Fruit fly (Drosophila melanogaster) whole organism, embryonic: Measurements from ENCODE around the gene CG43610.

Experiments used
- Aef1 ChIP-seq: fragments of 200-800 bp; sonication (Bioruptor generic); IDR thresholded peaks from 3 replicates; pipeline ENCODE4 v1.3.6; 2022; ENCODE audit warnings: missing biosample characterization, missing genetic modification characterization
- Asciz ChIP-seq: fragments of 200-800 bp; sonication (Bioruptor generic); optimal IDR thresholded peaks from 2 replicates; lab custom pipeline; 2017; ENCODE audit warnings: missing biosample characterization, mild to moderate bottlenecking, missing genetic modification characterization, missing genetic modification reagents
- Atf3 ChIP-seq: fragments of 200-800 bp; sonication (Bioruptor generic); optimal IDR thresholded peaks from 3 replicates; lab custom pipeline; 2016; ENCODE audit warnings: missing biosample characterization, missing genetic modification characterization
- CG11247 ChIP-seq: fragments of 200-800 bp; sonication (Bioruptor generic); IDR thresholded peaks from 2 replicates; pipeline ENCODE4 v1.3.6; 2022; ENCODE audit warnings: missing biosample characterization, missing genetic modification characterization
- CG11456 ChIP-seq: fragments of 200-800 bp; sonication (Bioruptor generic); IDR thresholded peaks from 3 replicates; pipeline ENCODE4 v1.3.6; 2022; ENCODE audit warnings: missing biosample characterization, missing genetic modification characterization
- CG13775 ChIP-seq: fragments of 200-800 bp; sonication (Bioruptor generic); optimal IDR thresholded peaks from 3 replicates; lab custom pipeline; 2017; ENCODE audit warnings: missing biosample characterization, mild to moderate bottlenecking, missing genetic modification characterization
- CG13894 ChIP-seq: fragments of 200-800 bp; sonication (Bioruptor generic); optimal IDR thresholded peaks from 3 replicates; lab custom pipeline; 2018; ENCODE audit warnings: missing biosample characterization, mild to moderate bottlenecking, missing genetic modification characterization, moderate library complexity
- CG17612 ChIP-seq: fragments of 200-800 bp; sonication (Bioruptor generic); IDR thresholded peaks from 2 replicates; pipeline ENCODE4 v1.3.6; 2022; ENCODE audit warnings: missing biosample characterization, missing genetic modification characterization
- CG17912 ChIP-seq: fragments of 200-800 bp; sonication (Bioruptor generic); optimal IDR thresholded peaks from 2 replicates; lab custom pipeline; 2018; ENCODE audit warnings: missing biosample characterization, mild to moderate bottlenecking, missing genetic modification characterization
- CG18764 ChIP-seq: fragments of 200-800 bp; sonication (Bioruptor generic); optimal IDR thresholded peaks from 3 replicates; lab custom pipeline; 2016; ENCODE audit warnings: missing biosample characterization, missing genetic modification characterization
- CG2116 ChIP-seq: fragments of 200-800 bp; sonication (Bioruptor generic); optimal IDR thresholded peaks from 3 replicates; lab custom pipeline; 2018; ENCODE audit warnings: missing biosample characterization, mild to moderate bottlenecking, missing genetic modification characterization
- CG2202 ChIP-seq: fragments of 200-800 bp; sonication (Bioruptor generic); optimal IDR thresholded peaks from 2 replicates; lab custom pipeline; 2018; ENCODE audit warnings: missing biosample characterization, mild to moderate bottlenecking, missing genetic modification characterization
- CG30020 ChIP-seq: fragments of 200-800 bp; optimal IDR thresholded peaks from 2 replicates; lab custom pipeline; 2019; ENCODE audit warnings: missing biosample characterization, mild to moderate bottlenecking, missing genetic modification characterization, moderate library complexity
- CG30403 ChIP-seq: fragments of 200-800 bp; sonication (Bioruptor generic); optimal IDR thresholded peaks from 3 replicates; lab custom pipeline; 2016; ENCODE audit warnings: missing biosample characterization, missing genetic modification characterization
- CG42726 ChIP-seq: fragments of 200-800 bp; sonication (Bioruptor generic); IDR thresholded peaks from 2 replicates; pipeline ENCODE4 v1.3.6; 2022; ENCODE audit warnings: missing biosample characterization, missing genetic modification characterization; ENCODE audit not compliant: partially characterized antibody
- CG6254 ChIP-seq: fragments of 200-800 bp; sonication (Bioruptor generic); optimal IDR thresholded peaks from 3 replicates; lab custom pipeline; 2017; ENCODE audit warnings: mild to moderate bottlenecking, missing biosample characterization, missing genetic modification reagents, missing genetic modification characterization
- CG6683 ChIP-seq: fragments of 200-800 bp; sonication (Bioruptor generic); optimal IDR thresholded peaks from 2 replicates; lab custom pipeline; 2017; ENCODE audit warnings: missing biosample characterization, mild to moderate bottlenecking, missing genetic modification characterization, missing genetic modification reagents
- CG7357 ChIP-seq: fragments of 200-800 bp; sonication (Bioruptor generic); IDR thresholded peaks from 3 replicates; pipeline ENCODE4 v1.3.6; 2022; ENCODE audit warnings: missing biosample characterization, missing genetic modification characterization
- CG8089 ChIP-seq: fragments of 200-800 bp; sonication (Bioruptor generic); optimal IDR thresholded peaks from 3 replicates; lab custom pipeline; 2016; ENCODE audit warnings: missing biosample characterization, missing genetic modification characterization
- CG8765 ChIP-seq: fragments of 200-800 bp; sonication (Bioruptor generic); IDR thresholded peaks from 2 replicates; pipeline ENCODE4 v1.3.6; 2022; ENCODE audit warnings: missing biosample characterization, missing genetic modification characterization
- Dek ChIP-seq: fragments of 200-800 bp; sonication (Bioruptor generic); optimal IDR thresholded peaks from 3 replicates; lab custom pipeline; 2019; ENCODE audit warnings: missing biosample characterization, mild to moderate bottlenecking, missing genetic modification characterization, moderate library complexity
- Dip3 ChIP-seq: fragments of 200-800 bp; sonication (Bioruptor generic); optimal IDR thresholded peaks from 3 replicates; lab custom pipeline; 2016; ENCODE audit warnings: missing biosample characterization, missing genetic modification characterization
- Hey ChIP-seq: fragments of 200-800 bp; sonication (Bioruptor generic); optimal IDR thresholded peaks from 3 replicates; lab custom pipeline; 2018; ENCODE audit warnings: missing biosample characterization, mild to moderate bottlenecking, missing genetic modification characterization
- Hr78 ChIP-seq, 2 experiments: fragments of 200-800 bp in 1 of 2; fragments of >200 bp in 1 of 2; sonication (Bioruptor generic) in 1 of 2; optimal IDR thresholded peaks; 2 replicates each; lab custom pipeline; 2017 to 2019; ENCODE audit warnings: missing biosample characterization in 2 of 2, missing genetic modification characterization in 2 of 2, mild to moderate bottlenecking in 1 of 2, moderate library complexity in 1 of 2
- Neu2 ChIP-seq: fragments of 200-800 bp; sonication (Bioruptor generic); optimal IDR thresholded peaks from 3 replicates; lab custom pipeline; 2016; ENCODE audit warnings: missing biosample characterization, missing genetic modification characterization, borderline replicate concordance
- Nf-YB ChIP-seq: fragments of 200-800 bp; sonication (Bioruptor generic); optimal IDR thresholded peaks from 3 replicates; lab custom pipeline; 2019; ENCODE audit warnings: missing biosample characterization, mild to moderate bottlenecking, missing genetic modification characterization, moderate library complexity
- Optix ChIP-seq: fragments of 200-800 bp; sonication (Bioruptor generic); IDR thresholded peaks from 3 replicates; pipeline ENCODE4 v1.3.6; 2022; ENCODE audit warnings: missing biosample characterization, missing genetic modification characterization
- Sin3A ChIP-seq: fragments of >200 bp; optimal IDR thresholded peaks from 2 replicates; lab custom pipeline; 2018
- amos ChIP-seq: fragments of 200-800 bp; sonication (Bioruptor generic); IDR thresholded peaks from 2 replicates; pipeline ENCODE4 v1.3.6; 2022; ENCODE audit warnings: missing biosample characterization, missing genetic modification characterization; ENCODE audit not compliant: partially characterized antibody
- btn ChIP-seq: fragments of 200-800 bp; sonication (Bioruptor generic); optimal IDR thresholded peaks from 2 replicates; lab custom pipeline; 2016; ENCODE audit warnings: missing biosample characterization, missing genetic modification characterization
- cg ChIP-seq: fragments of 200-800 bp; sonication (Bioruptor generic); optimal IDR thresholded peaks from 3 replicates; lab custom pipeline; 2019; ENCODE audit warnings: missing biosample characterization, mild to moderate bottlenecking, missing genetic modification characterization, moderate library complexity
- chif ChIP-seq, 2 experiments: fragments of 200-800 bp; sonication (Bioruptor generic); optimal IDR thresholded peaks; 3 replicates each; lab custom pipeline; 2016; ENCODE audit warnings: missing biosample characterization in 2 of 2, missing genetic modification characterization in 2 of 2
- crc ChIP-seq: fragments of 200-800 bp; sonication (Bioruptor generic); optimal IDR thresholded peaks from 2 replicates; lab custom pipeline; 2016; ENCODE audit warnings: missing biosample characterization, missing genetic modification characterization
- croc ChIP-seq: fragments of 200-800 bp; sonication (Bioruptor generic); conservative IDR thresholded peaks from 3 replicates; pipeline ENCODE4 v1.3.6; 2022; ENCODE audit warnings: missing biosample characterization, missing genetic modification characterization
- esg ChIP-seq: fragments of 200-800 bp; sonication (Bioruptor generic); conservative IDR thresholded peaks from 2 replicates; pipeline ENCODE4 v1.3.6; 2022; ENCODE audit warnings: missing biosample characterization, missing genetic modification characterization
- ham ChIP-seq: fragments of 200-800 bp; sonication (Bioruptor generic); IDR thresholded peaks from 2 replicates; pipeline ENCODE4 v1.3.6; 2022; ENCODE audit warnings: missing biosample characterization, missing genetic modification characterization
- kni ChIP-seq: fragments of 200-800 bp; sonication (Bioruptor generic); optimal IDR thresholded peaks from 3 replicates; lab custom pipeline; 2017; ENCODE audit warnings: mild to moderate bottlenecking, missing biosample characterization, missing genetic modification reagents, missing genetic modification characterization
- lab ChIP-seq: fragments of 200-800 bp; sonication (Bioruptor generic); optimal IDR thresholded peaks from 3 replicates; lab custom pipeline; 2017; ENCODE audit warnings: missing biosample characterization, missing genetic modification characterization, mild to moderate bottlenecking, moderate library complexity, missing genetic modification reagents
- nom ChIP-seq: fragments of 200-800 bp; sonication (Bioruptor generic); optimal IDR thresholded peaks from 2 replicates; lab custom pipeline; 2017; ENCODE audit warnings: missing biosample characterization, missing genetic modification characterization, mild to moderate bottlenecking, moderate library complexity, missing genetic modification reagents
- odd ChIP-seq: fragments of 200-800 bp; sonication (Bioruptor generic); optimal IDR thresholded peaks from 2 replicates; lab custom pipeline; 2017; ENCODE audit warnings: missing biosample characterization, mild to moderate bottlenecking, missing genetic modification characterization
- pan ChIP-seq, 4 experiments: fragments of >200 bp in 3 of 4; fragments of 200-800 bp in 1 of 4; sonication (Bioruptor generic) in 1 of 4; optimal IDR thresholded peaks in 3 of 4; IDR thresholded peaks in 1 of 4; 2 replicates each; pipeline versions ENCODE4 v1.3.6 to Lab custom; 2017 to 2022; ENCODE audit warnings: missing biosample characterization in 2 of 4, missing genetic modification characterization in 2 of 4, mixed read lengths in 1 of 4
- pita ChIP-seq: fragments of 200-800 bp; sonication (Bioruptor generic); optimal IDR thresholded peaks from 2 replicates; lab custom pipeline; 2017; ENCODE audit warnings: missing biosample characterization, mild to moderate bottlenecking, missing genetic modification characterization
- pum ChIP-seq: fragments of 200-800 bp; sonication (Bioruptor generic); optimal IDR thresholded peaks from 2 replicates; lab custom pipeline; 2016; ENCODE audit warnings: missing biosample characterization, missing genetic modification characterization
- row ChIP-seq: fragments of 200-800 bp; sonication (Bioruptor generic); IDR thresholded peaks from 3 replicates; pipeline ENCODE4 v1.3.6; 2022; ENCODE audit warnings: missing biosample characterization, missing genetic modification characterization
- so ChIP-seq: fragments of 200-800 bp; sonication (Bioruptor generic); IDR thresholded peaks from 3 replicates; pipeline ENCODE4 v1.3.6; 2022; ENCODE audit warnings: missing biosample characterization, missing genetic modification characterization
- toy ChIP-seq: fragments of 200-800 bp; sonication (Bioruptor generic); IDR thresholded peaks from 2 replicates; pipeline ENCODE4 v1.3.6; 2022; ENCODE audit warnings: missing biosample characterization, missing genetic modification characterization
- trem ChIP-seq: fragments of 200-800 bp; optimal IDR thresholded peaks from 3 replicates; lab custom pipeline; 2019; ENCODE audit warnings: missing biosample characterization, mild to moderate bottlenecking, missing genetic modification characterization, moderate library complexity
- zen ChIP-seq: fragments of 200-800 bp; sonication (Bioruptor generic); optimal IDR thresholded peaks from 3 replicates; lab custom pipeline; 2018; ENCODE audit warnings: missing biosample characterization, mild to moderate bottlenecking, missing genetic modification characterization, moderate library complexity

Gene CG43610

dm6 chr2L:6819230-6820049 is 20.4 kb downstream of the CG43610 start (continued):
- TF ChIP-seq Hr78 (GFP tag; optimal IDR thresholded peaks at IDR 0.05; lab: Kevin White, UChicago) (no peak), esg (no peak; the same call in 1 of the 2 replicates), amos (GFP tag; lab: Robert Waterston, UW) (no peak), CG42726 (GFP tag; lab: Robert Waterston, UW) (no peak), btn (no peak), CG17912 (GFP tag; lab: Kevin White, UChicago) (no peak), CG18764 (no peak), pum (GFP tag; lab: Kevin White, UChicago) (no peak), Dek (tag; lab: Kevin White, UChicago) (no peak), Atf3 (GFP tag; lab: Kevin White, UChicago) (no peak), CG6254 (GFP tag; lab: Kevin White, UChicago) (peak; percentile 37), Dip3 (GFP tag; lab: Kevin White, UChicago) (peak; percentile 21), lab (peak; percentile 5), nom (GFP tag; lab: Kevin White, UChicago) (no peak), CG6683 (GFP tag; lab: Kevin White, UChicago) (no peak), pan (optimal IDR thresholded peaks at IDR 0.05; lab: Kevin White, UChicago) (no peak), pan (GFP tag; optimal IDR thresholded peaks at IDR 0.05 in 1 of 2, IDR thresholded peaks at IDR 0.05 in 1 of 2) (peak in 1 of 2 experiments; percentile 4), CG30403 (GFP tag; lab: Kevin White, UChicago) (peak; percentile 51), Aef1 (GFP tag; lab: Robert Waterston, UW) (no peak), CG11456 (GFP tag; lab: Robert Waterston, UW) (no peak), Sin3A (no peak), so (GFP tag; lab: Robert Waterston, UW) (0 out of 3 replicates have a peak, but pooled peaks have one; percentile 20), Hey (no peak), chif (GFP tag; optimal IDR thresholded peaks at IDR 0.05; lab: Kevin White, UChicago) (peak in 1 of 2 experiments; percentile 6), CG8765 (no peak), toy (GFP tag; lab: Robert Waterston, UW) (no peak), CG2202 (tag; lab: Kevin White, UChicago) (no peak), Neu2 (GFP tag; lab: Kevin White, UChicago) (no peak), cg (GFP tag; lab: Kevin White, UChicago) (no peak), kni (GFP tag; lab: Kevin White, UChicago) (no peak), Nf-YB (GFP tag; lab: Kevin White, UChicago) (no peak), CG30020 (no peak), zen (tag; lab: Kevin White, UChicago) (peak; percentile 12), CG8089 (GFP tag; lab: Kevin White, UChicago) (no peak), Optix (GFP tag; lab: Robert Waterston, UW) (no peak), CG11247 (GFP tag; lab: Robert Waterston, UW) (no peak), croc (GFP tag; lab: Robert Waterston, UW) (no peak), ham (no peak), odd (GFP tag; lab: Kevin White, UChicago) (no peak), Asciz (GFP tag; lab: Kevin White, UChicago) (no peak), CG2116 (GFP tag; lab: Kevin White, UChicago) (no peak), crc (GFP tag; lab: Kevin White, UChicago) (no peak), CG7357 (GFP tag; lab: Robert Waterston, UW) (0 out of 3 replicates have a peak, but pooled peaks have one; percentile 27), CG13894 (peak; percentile 4), row (GFP tag; lab: Robert Waterston, UW) (peak; percentile 68), CG17612 (GFP tag; lab: Robert Waterston, UW) (no peak), CG13775 (GFP tag; lab: Kevin White, UChicago) (peak; percentile 15), pita (GFP tag; lab: Kevin White, UChicago) (no peak), trem (tag; lab: Kevin White, UChicago) (peak; percentile 49)
